Fruit fly (Drosophila melanogaster) whole organism, prepupa: Measurements from ENCODE around the gene osp.

Experiments
- CG10631 ChIP-seq: fragments of 200-800 bp; sonication (Bioruptor generic); optimal IDR thresholded peaks from 2 replicates; lab custom pipeline; 2016; ENCODE audit warnings: missing biosample characterization, missing genetic modification characterization
- CG10669 ChIP-seq: fragments of 200-800 bp; sonication (Bioruptor generic); optimal IDR thresholded peaks from 3 replicates; lab custom pipeline; 2018; ENCODE audit warnings: missing biosample characterization, mild to moderate bottlenecking, missing genetic modification characterization, moderate library complexity
- CG11294 ChIP-seq: fragments of 200-800 bp; sonication (Bioruptor generic); IDR thresholded peaks from 2 replicates; pipeline ENCODE4 v1.3.6; 2022; ENCODE audit warnings: missing biosample characterization, missing genetic modification characterization
- CG15336 ChIP-seq: fragments of 200-800 bp; sonication (Bioruptor generic); IDR thresholded peaks from 2 replicates; pipeline ENCODE4 v1.3.6; 2022; ENCODE audit warnings: missing biosample characterization, missing genetic modification characterization
- CG1621 ChIP-seq: fragments of 200-800 bp; sonication (Bioruptor generic); optimal IDR thresholded peaks from 3 replicates; lab custom pipeline; 2018; ENCODE audit warnings: missing biosample characterization, mild to moderate bottlenecking, missing genetic modification characterization
- CG16779 ChIP-seq: fragments of 200-800 bp; sonication (Bioruptor generic); optimal IDR thresholded peaks from 3 replicates; lab custom pipeline; 2017; ENCODE audit warnings: missing biosample characterization, mild to moderate bottlenecking, missing genetic modification characterization
- CG3032 ChIP-seq: fragments of 200-800 bp; optimal IDR thresholded peaks from 2 replicates; lab custom pipeline; 2019; ENCODE audit warnings: missing biosample characterization, mild to moderate bottlenecking, missing genetic modification characterization, moderate library complexity
- CG32006 ChIP-seq: fragments of 200-800 bp; sonication (Bioruptor generic); optimal IDR thresholded peaks from 3 replicates; lab custom pipeline; 2017; ENCODE audit warnings: missing biosample characterization, mild to moderate bottlenecking, missing genetic modification characterization
- CG34406 ChIP-seq: fragments of 200-800 bp; sonication (Bioruptor generic); optimal IDR thresholded peaks from 3 replicates; lab custom pipeline; 2016; ENCODE audit warnings: missing biosample characterization, missing genetic modification characterization
- CG3919 ChIP-seq: fragments of 200-800 bp; sonication (Bioruptor generic); optimal IDR thresholded peaks from 3 replicates; lab custom pipeline; 2016; ENCODE audit warnings: missing biosample characterization, missing genetic modification characterization
- CG6163 ChIP-seq: fragments of 200-800 bp; sonication (Bioruptor generic); IDR thresholded peaks from 3 replicates; pipeline ENCODE4 v1.3.6; 2022; ENCODE audit warnings: missing biosample characterization, missing genetic modification characterization
- CG6792 ChIP-seq: fragments of 200-800 bp; sonication (Bioruptor generic); optimal IDR thresholded peaks from 3 replicates; lab custom pipeline; 2016; ENCODE audit warnings: missing biosample characterization, missing genetic modification characterization
- CG6854 ChIP-seq: fragments of 200-800 bp; sonication (Bioruptor generic); optimal IDR thresholded peaks from 2 replicates; lab custom pipeline; 2017; ENCODE audit warnings: missing biosample characterization, mild to moderate bottlenecking, missing genetic modification characterization
- CG7368 ChIP-seq: fragments of 200-800 bp; sonication (Bioruptor generic); optimal IDR thresholded peaks from 3 replicates; lab custom pipeline; 2016; ENCODE audit warnings: missing biosample characterization, missing genetic modification characterization
- Eip75B ChIP-seq: fragments of 200-800 bp; sonication (Bioruptor generic); optimal IDR thresholded peaks from 3 replicates; lab custom pipeline; 2016; ENCODE audit warnings: missing biosample characterization, missing genetic modification characterization
- Eip78C ChIP-seq: fragments of 200-800 bp; sonication (Bioruptor generic); peaks from one replicate; lab custom pipeline; 2016; ENCODE audit warnings: missing biosample characterization, missing genetic modification characterization
- Eip93F ChIP-seq: fragments of 200-800 bp; sonication (Bioruptor generic); optimal IDR thresholded peaks from 2 replicates; lab custom pipeline; 2016; ENCODE audit warnings: missing biosample characterization, mild to moderate bottlenecking, missing genetic modification characterization
- Ets21C ChIP-seq: fragments of 200-800 bp; sonication (Bioruptor generic); optimal IDR thresholded peaks from 3 replicates; lab custom pipeline; 2016; ENCODE audit warnings: missing biosample characterization, missing genetic modification characterization
- Gug ChIP-seq: fragments of 200-800 bp; sonication (Bioruptor generic); IDR thresholded peaks from 2 replicates; pipeline ENCODE4 v1.3.6; 2022; ENCODE audit warnings: missing biosample characterization, missing genetic modification characterization
- Hr38 ChIP-seq: sonication (Bioruptor generic); optimal IDR thresholded peaks from 2 replicates; lab custom pipeline; 2016; ENCODE audit warnings: missing biosample characterization, missing genetic modification characterization
- Hr4 ChIP-seq: fragments of 200-800 bp; sonication (Bioruptor generic); optimal IDR thresholded peaks from 3 replicates; lab custom pipeline; 2016; ENCODE audit warnings: missing biosample characterization, missing genetic modification characterization
- Met ChIP-seq: fragments of 200-800 bp; sonication (Bioruptor generic); optimal IDR thresholded peaks from 3 replicates; lab custom pipeline; 2016; ENCODE audit warnings: missing biosample characterization, missing genetic modification characterization
- OdsH ChIP-seq: fragments of 200-800 bp; sonication (Bioruptor generic); optimal IDR thresholded peaks from 3 replicates; lab custom pipeline; 2016; ENCODE audit warnings: missing biosample characterization, missing genetic modification characterization
- Smox ChIP-seq: fragments of 200-800 bp; sonication (Bioruptor generic); optimal IDR thresholded peaks from 3 replicates; lab custom pipeline; 2016; ENCODE audit warnings: missing biosample characterization, missing genetic modification characterization
- Sox102F ChIP-seq: fragments of 200-800 bp; sonication (Bioruptor generic); optimal IDR thresholded peaks from 2 replicates; lab custom pipeline; 2016; ENCODE audit warnings: missing biosample characterization, mild to moderate bottlenecking, missing genetic modification characterization
- Sox14 ChIP-seq: fragments of 200-800 bp; sonication (Bioruptor generic); optimal IDR thresholded peaks from 3 replicates; lab custom pipeline; 2016; ENCODE audit warnings: missing biosample characterization, missing genetic modification characterization
- Sox15 ChIP-seq: fragments of 200-800 bp; sonication (Bioruptor generic); optimal IDR thresholded peaks from 3 replicates; lab custom pipeline; 2016; ENCODE audit warnings: missing biosample characterization, missing genetic modification characterization
- achi ChIP-seq: fragments of 200-800 bp; sonication (Bioruptor generic); optimal IDR thresholded peaks from 3 replicates; lab custom pipeline; 2016; ENCODE audit warnings: missing biosample characterization, missing genetic modification characterization
- cyc ChIP-seq: fragments of 200-800 bp; sonication (Bioruptor generic); optimal IDR thresholded peaks from 3 replicates; lab custom pipeline; 2016; ENCODE audit warnings: missing biosample characterization, missing genetic modification characterization
- dsx ChIP-seq: fragments of 200-800 bp; optimal IDR thresholded peaks from 3 replicates; lab custom pipeline; 2019; ENCODE audit warnings: missing biosample characterization, mild to moderate bottlenecking, missing genetic modification characterization, moderate library complexity; ENCODE audit not compliant: poor library complexity, severe bottlenecking
- eg ChIP-seq: fragments of 200-800 bp; sonication (Bioruptor generic); IDR thresholded peaks from 3 replicates; pipeline ENCODE4 v1.3.6; 2022; ENCODE audit warnings: missing biosample characterization, missing genetic modification characterization
- fd59A ChIP-seq: fragments of 200-800 bp; sonication (Bioruptor generic); optimal IDR thresholded peaks from 2 replicates; lab custom pipeline; 2017; ENCODE audit warnings: missing biosample characterization, mild to moderate bottlenecking, missing genetic modification characterization, missing genetic modification reagents
- fd85E ChIP-seq: fragments of 200-800 bp; sonication (Bioruptor generic); optimal IDR thresholded peaks from 3 replicates; lab custom pipeline; 2016; ENCODE audit warnings: missing biosample characterization, missing genetic modification characterization
- fkh ChIP-seq: fragments of 200-800 bp; sonication (Bioruptor generic); optimal IDR thresholded peaks from 3 replicates; lab custom pipeline; 2017; ENCODE audit warnings: missing biosample characterization, mild to moderate bottlenecking, missing genetic modification characterization, moderate library complexity
- lz ChIP-seq: fragments of 200-800 bp; sonication (Bioruptor generic); optimal IDR thresholded peaks from 3 replicates; lab custom pipeline; 2016; ENCODE audit warnings: missing biosample characterization, missing genetic modification characterization
- net ChIP-seq: fragments of 200-800 bp; sonication (Bioruptor generic); optimal IDR thresholded peaks from 3 replicates; lab custom pipeline; 2016; ENCODE audit warnings: missing biosample characterization, missing genetic modification characterization
- salr ChIP-seq, 2 experiments: fragments of 200-800 bp; sonication (Bioruptor generic); optimal IDR thresholded peaks; 3 replicates each; lab custom pipeline; 2016 to 2018; ENCODE audit warnings: missing biosample characterization in 2 of 2, missing genetic modification characterization in 2 of 2, mild to moderate bottlenecking in 1 of 2
- spab ChIP-seq: fragments of 200-800 bp; sonication (Bioruptor generic); optimal IDR thresholded peaks from 2 replicates; lab custom pipeline; 2017; ENCODE audit warnings: missing biosample characterization, mild to moderate bottlenecking, missing genetic modification characterization, missing genetic modification reagents
- ss ChIP-seq, 2 experiments: fragments of 200-800 bp; sonication (Bioruptor generic); optimal IDR thresholded peaks; 2 replicates in 1 of 2; 3 replicates in 1 of 2; lab custom pipeline; 2017 to 2018; ENCODE audit warnings: mild to moderate bottlenecking in 2 of 2, missing biosample characterization in 2 of 2, missing genetic modification characterization in 2 of 2, moderate library complexity in 1 of 2
- svp ChIP-seq: fragments of 200-800 bp; sonication (Bioruptor generic); peaks from one replicate; lab custom pipeline; 2016; ENCODE audit warnings: missing biosample characterization, missing genetic modification characterization
- topi ChIP-seq: fragments of 200-800 bp; sonication (Bioruptor generic); optimal IDR thresholded peaks from 3 replicates; lab custom pipeline; 2016; ENCODE audit warnings: missing biosample characterization, missing genetic modification characterization
- vri ChIP-seq: fragments of 200-800 bp; sonication (Bioruptor generic); optimal IDR thresholded peaks from 3 replicates; lab custom pipeline; 2016; ENCODE audit warnings: missing biosample characterization, mild to moderate bottlenecking, missing genetic modification characterization

Gene osp

dm6 chr2L:14553868-14554591, 135.1 kb downstream of the osp start (continued):
- TF ChIP-seq vri (GFP tag; lab: Kevin White, UChicago) (peak; percentile 79), Hr4 (peak; percentile 69), CG10669 (GFP tag; lab: Kevin White, UChicago) (peak; percentile 87), fd85E (peak; percentile 45), CG15336 (GFP tag; lab: Robert Waterston, UW) (peak; percentile 35), CG10631 (GFP tag; lab: Kevin White, UChicago) (peak; percentile 76), CG6854 (GFP tag; lab: Kevin White, UChicago) (peak; percentile 76), Hr38 (GFP tag; lab: Kevin White, UChicago) (no peak), dsx (GFP tag; lab: Kevin White, UChicago) (peak; percentile 86), fd59A (GFP tag; lab: Kevin White, UChicago) (peak; percentile 67), svp (GFP tag; lab: Kevin White, UChicago) (peak; percentile 96), CG34406 (GFP tag; lab: Kevin White, UChicago) (peak; percentile 78), cyc (GFP tag; lab: Kevin White, UChicago) (peak; percentile 90), CG11294 (no peak), CG1621 (tag; lab: Kevin White, UChicago) (peak; percentile 83), fkh (GFP tag; lab: Kevin White, UChicago) (peak; percentile 12), CG6163 (GFP tag; lab: Robert Waterston, UW) (peak; percentile 87), Gug (GFP tag; lab: Robert Waterston, UW) (peak; percentile 48; the same call in 1 of the 2 replicates), salr (GFP tag; optimal IDR thresholded peaks at IDR 0.05; lab: Kevin White, UChicago) (no peak), CG3032 (peak; percentile 89)

- TF ChIP-seq Eip78C: no peak
- peak; percentile 11; the same call in 1 of the 2 replicates for TF ChIP-seq CG11294
- no peak for TF ChIP-seq CG15336 (GFP tag; lab: Robert Waterston, UW)
- TF ChIP-seq Smox (GFP tag; lab: Kevin White, UChicago): no peak
- 0 out of 3 replicates have a peak, but pooled peaks have one; percentile 23 for TF ChIP-seq eg (GFP tag; lab: Robert Waterston, UW)
- no peak for TF ChIP-seq Hr38 (GFP tag; lab: Kevin White, UChicago)
- TF ChIP-seq CG10631 (GFP tag; lab: Kevin White, UChicago): no peak
- no peak for TF ChIP-seq CG1621 (tag; lab: Kevin White, UChicago)
- TF ChIP-seq cyc (GFP tag; lab: Kevin White, UChicago): no peak
- TF ChIP-seq fkh (GFP tag; lab: Kevin White, UChicago): no peak
- TF ChIP-seq ss (GFP tag; optimal IDR thresholded peaks at IDR 0.05; lab: Kevin White, UChicago): peak in 1 of 2 experiments; percentile 41
- no peak for TF ChIP-seq CG6792 (GFP tag; lab: Kevin White, UChicago)
- peak; percentile 19 for TF ChIP-seq Sox102F (GFP tag; lab: Kevin White, UChicago)
- TF ChIP-seq CG6163 (GFP tag; lab: Robert Waterston, UW): peak; percentile 42; the same call in 1 of the 3 replicates
- no peak for TF ChIP-seq CG16779 (tag; lab: Kevin White, UChicago)
- no peak for TF ChIP-seq Met (GFP tag; lab: Kevin White, UChicago)
- no peak for TF ChIP-seq Eip93F (GFP tag; lab: Kevin White, UChicago)
- TF ChIP-seq Eip75B (GFP tag; lab: Kevin White, UChicago): no peak
- TF ChIP-seq CG3919: no peak
- no peak for TF ChIP-seq topi
- no peak for TF ChIP-seq CG10669 (GFP tag; lab: Kevin White, UChicago)
- TF ChIP-seq CG34406 (GFP tag; lab: Kevin White, UChicago): no peak
- no peak for TF ChIP-seq svp (GFP tag; lab: Kevin White, UChicago)
Measured at dm6 chr2L:14552819-14553218, 136.3 kb downstream of the osp start.

DNA sequence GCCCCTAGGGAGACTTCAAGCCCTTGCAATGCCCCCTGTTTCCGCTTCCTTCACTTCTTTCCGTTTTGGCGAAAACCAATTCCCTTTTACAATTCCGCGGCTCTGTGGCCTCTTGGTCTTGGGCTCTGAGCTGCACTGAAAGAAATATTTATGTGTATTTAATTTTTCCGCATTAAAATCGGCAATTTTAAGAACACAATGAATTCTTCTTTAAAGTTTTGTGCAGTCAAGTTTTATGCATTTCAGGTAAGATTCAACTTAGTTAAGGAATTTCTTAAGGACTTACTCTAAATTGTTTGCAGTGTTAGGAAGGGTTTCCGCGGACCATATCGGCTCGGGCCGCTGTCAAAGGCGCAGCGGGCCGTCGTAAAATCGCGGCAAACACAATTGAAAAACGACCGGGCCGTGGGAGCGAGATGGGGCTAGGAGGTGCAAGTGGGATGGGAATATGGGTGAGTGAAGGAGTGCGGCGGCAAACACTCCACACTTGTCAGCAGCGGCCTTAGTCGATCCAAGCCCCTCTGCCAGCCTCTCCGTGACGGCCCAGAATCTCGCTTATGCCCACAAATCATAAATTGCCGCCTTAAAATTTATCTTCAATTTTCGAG, 136.9 kb downstream of the osp start:
- TF ChIP-seq Sox15 (GFP tag; lab: Kevin White, UChicago) (peak; percentile 81), fd59A (GFP tag; lab: Kevin White, UChicago) (peak; percentile 87), ss (GFP tag; optimal IDR thresholded peaks at IDR 0.05; lab: Kevin White, UChicago) (peak; percentile 80 to 83), Smox (GFP tag; lab: Kevin White, UChicago) (peak; percentile 92), net (peak; percentile 85), Eip75B (GFP tag; lab: Kevin White, UChicago) (peak; percentile 81), achi (GFP tag; lab: Kevin White, UChicago) (peak; percentile 91), CG11294 (peak; percentile 48), CG32006 (GFP tag; lab: Kevin White, UChicago) (peak; percentile 74), svp (GFP tag; lab: Kevin White, UChicago) (peak; percentile 97), cyc (GFP tag; lab: Kevin White, UChicago) (peak; percentile 94), CG10631 (GFP tag; lab: Kevin White, UChicago) (peak; percentile 89), CG15336 (GFP tag; lab: Robert Waterston, UW) (peak; percentile 63), spab (GFP tag; lab: Kevin White, UChicago) (peak; percentile 90), CG7368 (GFP tag; lab: Kevin White, UChicago) (peak; percentile 83), Sox14 (GFP tag; lab: Kevin White, UChicago) (peak; percentile 93), Ets21C (GFP tag; lab: Kevin White, UChicago) (peak; percentile 86), lz (GFP tag; lab: Kevin White, UChicago) (peak; percentile 93), Gug (GFP tag; lab: Robert Waterston, UW) (peak; percentile 59), OdsH (GFP tag; lab: Kevin White, UChicago) (peak; percentile 88), fd85E (peak; percentile 61)
